Fruit fly (Drosophila melanogaster): ENCODE data around the gene Bet1.

DNA sequence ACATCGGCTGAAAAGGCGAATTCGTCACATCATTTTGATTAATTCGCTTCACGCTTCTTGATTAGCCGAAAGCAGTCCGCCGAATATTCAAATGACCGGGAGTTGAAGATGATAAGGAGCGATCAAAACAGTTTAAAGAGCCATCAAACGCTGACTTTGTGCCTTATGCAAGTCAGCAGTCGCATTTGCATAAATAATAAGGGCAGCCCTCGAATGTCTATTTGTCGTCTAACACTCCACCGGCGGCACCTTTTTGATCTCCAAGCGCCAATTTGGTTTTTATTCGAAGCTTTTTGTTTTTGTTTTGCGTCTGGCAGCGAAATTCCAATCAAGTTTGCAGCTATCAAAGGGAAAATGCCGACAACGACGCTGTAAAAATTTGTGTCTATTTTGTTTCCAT lies 35.5 kb upstream of the Bet1 start:
- TF ChIP-seq psq (optimal IDR thresholded peaks at IDR 0.05) (no peak), Sin3A (optimal IDR thresholded peaks at IDR 0.05) (no peak)

All from Kc167 (cell line).